Worm (Caenorhabditis elegans): Measurements from ENCODE around the gene gana-1.

gana-1 gene

DNA sequence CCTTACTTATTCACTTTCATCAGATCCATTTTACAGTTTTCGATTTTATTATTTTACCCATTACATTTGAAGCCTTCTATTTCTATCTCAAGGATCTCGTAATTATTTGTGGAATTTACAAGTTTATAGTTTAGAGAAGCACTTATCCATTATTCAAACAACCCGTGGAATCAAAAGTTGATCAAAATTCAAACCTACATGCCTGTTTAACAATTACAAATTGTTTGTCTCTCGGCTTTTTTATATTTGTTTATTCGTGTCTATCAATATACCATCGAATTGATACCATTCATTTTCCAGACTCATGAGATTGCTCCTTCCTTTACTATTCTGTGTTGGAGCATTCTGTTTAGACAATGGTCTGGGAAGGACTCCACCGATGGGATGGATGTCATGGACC, at the start of gene gana-1:
Gene gana-1 (plus strand): TSS at position 301 of the 400 bp plus-strand sequence.
- TF ChIP-seq bed-1 (GFP tag; IDR thresholded peaks at IDR 0.05): no peak

DNA sequence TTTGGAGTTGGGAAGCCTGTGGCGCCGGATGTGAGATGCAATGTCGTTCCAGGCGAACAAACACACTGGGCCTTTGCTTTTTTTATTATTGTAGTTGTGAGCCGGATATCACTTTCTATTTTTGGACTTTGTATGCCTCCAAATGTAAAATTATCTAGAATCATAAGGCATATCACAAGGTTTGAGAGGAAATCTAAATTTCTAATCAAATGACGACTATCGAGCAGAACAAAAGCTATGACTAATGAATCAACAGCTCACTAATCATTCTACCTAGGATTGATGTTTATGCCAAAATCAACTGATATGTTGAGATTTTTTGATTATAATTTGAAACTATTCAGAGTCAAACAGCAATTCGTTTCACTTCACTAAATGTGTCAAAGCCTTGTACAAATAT, 49.1 kb upstream of the gana-1 start:
- no peak for TF ChIP-seq B0019.2 (GFP tag; conservative IDR thresholded peaks at IDR 0.05)
- no peak for TF ChIP-seq nfyb-1 (GFP tag; IDR thresholded peaks at IDR 0.05)
- TF ChIP-seq snpc-3.4 (tag; optimal IDR thresholded peaks at IDR 0.05): no peak
- TF ChIP-seq chd-7 (tag; optimal IDR thresholded peaks at IDR 0.05): no peak
- no peak for TF ChIP-seq pha-4 (tag; optimal IDR thresholded peaks at IDR 0.05)
- TF ChIP-seq ets-4 (GFP tag; optimal IDR thresholded peaks at IDR 0.05): no peak
- no peak for TF ChIP-seq F52B5.7 (tag; optimal IDR thresholded peaks at IDR 0.05)
- no peak for TF ChIP-seq F23B12.7 (tag; optimal IDR thresholded peaks at IDR 0.05; ENCODE audit: insufficient read depth)
- TF ChIP-seq lin-35 (GFP tag; optimal IDR thresholded peaks at IDR 0.05): no peak
- TF ChIP-seq D2030.7 (GFP tag; IDR thresholded peaks at IDR 0.05): no peak
- no peak for TF ChIP-seq K12H6.12 (tag; optimal IDR thresholded peaks at IDR 0.05)
- no peak for TF ChIP-seq ceh-40 (GFP tag; IDR thresholded peaks at IDR 0.05)
- no peak for TF ChIP-seq nhr-179 (tag; optimal IDR thresholded peaks at IDR 0.05)
- TF ChIP-seq pbrm-1 (GFP tag; IDR thresholded peaks at IDR 0.05): no peak
- no peak for TF ChIP-seq nfya-2 (GFP tag; IDR thresholded peaks at IDR 0.05)
- TF ChIP-seq nhr-27 (tag; optimal IDR thresholded peaks at IDR 0.05): no peak
- TF ChIP-seq hsf-1 (GFP tag; IDR thresholded peaks at IDR 0.05): no peak
- no peak for TF ChIP-seq F22D6.2 (tag; optimal IDR thresholded peaks at IDR 0.05)
- no peak for TF ChIP-seq mxl-1 (tag; optimal IDR thresholded peaks at IDR 0.05)

DNA sequence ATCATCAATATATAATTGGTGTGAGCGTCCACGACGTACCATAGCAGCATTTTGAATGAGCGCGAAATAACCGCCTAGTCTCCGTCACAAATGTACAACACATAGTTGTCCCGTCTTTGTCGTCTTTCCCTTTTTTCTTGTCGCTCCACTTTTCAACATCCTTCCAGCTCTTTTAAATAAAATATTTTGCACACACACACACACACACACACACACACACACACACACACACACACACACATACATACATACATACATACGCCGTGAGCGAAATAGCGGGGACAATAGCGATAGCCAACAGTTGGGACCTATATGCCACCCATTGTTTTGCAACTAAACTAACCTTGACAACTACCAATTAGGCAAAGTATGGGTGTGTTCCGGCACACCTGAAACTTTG, 48.7 kb upstream of the gana-1 start:
- TF ChIP-seq ZK185.1 (tag; optimal IDR thresholded peaks at IDR 0.05; ENCODE audit: poor library complexity, severe bottlenecking) (no peak), B0336.3 (GFP tag; IDR thresholded peaks at IDR 0.05) (no peak), ztf-3 (GFP tag; optimal IDR thresholded peaks at IDR 0.05) (no peak), nhr-120 (GFP tag; IDR thresholded peaks at IDR 0.05) (no peak), snpc-1.3 (tag; optimal IDR thresholded peaks at IDR 0.05; ENCODE audit: insufficient read depth) (no peak), ztf-28 (GFP tag; IDR thresholded peaks at IDR 0.05) (no peak), hlh-12 (tag; optimal IDR thresholded peaks at IDR 0.05) (no peak), F55B11.4 (tag; optimal IDR thresholded peaks at IDR 0.05; ENCODE audit: borderline replicate concordance, insufficient read depth) (no peak), madf-6 (GFP tag; IDR thresholded peaks at IDR 0.05) (no peak), mes-4 (tag; optimal IDR thresholded peaks at IDR 0.05) (no peak), akir-1 (GFP tag; optimal IDR thresholded peaks at IDR 0.05) (no peak)

DNA sequence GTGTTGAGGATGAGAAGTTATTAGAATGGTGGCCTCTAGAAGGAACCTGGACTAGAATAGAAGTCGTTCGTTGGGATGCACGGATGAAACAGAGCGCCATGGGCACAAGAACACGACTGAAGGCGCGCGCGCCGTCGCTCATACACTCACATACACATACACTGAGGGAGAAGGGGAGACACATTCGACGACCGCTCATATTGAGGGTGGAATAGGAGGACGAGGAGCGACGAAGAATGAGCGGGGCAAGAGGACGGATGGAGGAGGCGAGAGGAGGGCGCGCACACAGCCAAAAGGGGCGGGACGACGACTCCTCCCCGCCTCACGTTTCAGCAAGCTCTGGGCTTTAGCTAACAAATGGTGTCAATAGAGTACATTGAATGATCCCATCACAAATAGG, 48.3 kb upstream of the gana-1 start:
- TF ChIP-seq sptf-2 (GFP tag; optimal IDR thresholded peaks at IDR 0.05) (peak; percentile 60), egrh-3 (GFP tag; IDR thresholded peaks at IDR 0.05) (peak; percentile 63; the same call in 1 of the 2 replicates), B0019.2 (GFP tag; conservative IDR thresholded peaks at IDR 0.05) (no peak), zfh-2 (GFP tag; conservative IDR thresholded peaks at IDR 0.05) (peak; percentile 95), mcd-1 (GFP tag; IDR thresholded peaks at IDR 0.05) (peak; percentile 42), ama-1 (optimal IDR thresholded peaks at IDR 0.05) (peak; percentile 57), ama-1 (GFP tag; optimal IDR thresholded peaks at IDR 0.05) (no peak), ceh-79 (tag; optimal IDR thresholded peaks at IDR 0.05) (no peak), rcor-1 (GFP tag; IDR thresholded peaks at IDR 0.05) (0 out of 2 replicates have a peak, but pooled peaks have one; percentile 25), ztf-18 (tag; optimal IDR thresholded peaks at IDR 0.05) (peak; percentile 20), T07F8.4 (tag; optimal IDR thresholded peaks at IDR 0.05) (no peak), bed-1 (GFP tag; IDR thresholded peaks at IDR 0.05) (no peak), dpff-1 (tag; optimal IDR thresholded peaks at IDR 0.05) (no peak), lin-40 (tag; optimal IDR thresholded peaks at IDR 0.05) (no peak)

Measured in whole organism, young adult.